Worm (Caenorhabditis elegans) whole organism, L1 larva: Measurements from ENCODE around the gene prmt-6.

Experiments used
- aly-2 ChIP-seq: fragments of 150-350 bp; optimal IDR thresholded peaks from 2 replicates; lab custom pipeline; 2014; ENCODE audit warnings: missing biosample characterization, missing genetic modification characterization
- dsc-1 ChIP-seq: sonication (generic microtip); optimal IDR thresholded peaks from 2 replicates; lab custom pipeline; 2016; ENCODE audit warnings: mild to moderate bottlenecking, missing genetic modification characterization, missing compliant biosample characterization
- efl-1 ChIP-seq, 4 experiments: fragments of 150-350 bp; optimal IDR thresholded peaks in 3 of 4; peaks in 1 of 4; 1 replicate in 1 of 4; 2 replicates in 3 of 4; lab custom pipeline; 2014; ENCODE audit warnings: missing biosample characterization in 2 of 4, missing genetic modification characterization in 2 of 4, missing genetic modification reagents in 2 of 4
- mdl-1 ChIP-seq, 2 experiments: fragments of 150-350 bp; optimal IDR thresholded peaks; 2 replicates each; lab custom pipeline; 2014 to 2017; ENCODE audit warnings: missing biosample characterization in 2 of 2, missing genetic modification characterization in 2 of 2, inconsistent platforms in 1 of 2
- nhr-237 ChIP-seq: fragments of 150-350 bp; optimal IDR thresholded peaks from 2 replicates; lab custom pipeline; 2014; ENCODE audit warnings: missing biosample characterization, missing genetic modification characterization
- pag-3 ChIP-seq: sonication (generic microtip); optimal IDR thresholded peaks from 2 replicates; lab custom pipeline; 2017; ENCODE audit warnings: missing genetic modification characterization, mild to moderate bottlenecking, missing compliant biosample characterization, antibody characterized with exemption, borderline replicate concordance; ENCODE audit not compliant: insufficient read depth

DNA sequence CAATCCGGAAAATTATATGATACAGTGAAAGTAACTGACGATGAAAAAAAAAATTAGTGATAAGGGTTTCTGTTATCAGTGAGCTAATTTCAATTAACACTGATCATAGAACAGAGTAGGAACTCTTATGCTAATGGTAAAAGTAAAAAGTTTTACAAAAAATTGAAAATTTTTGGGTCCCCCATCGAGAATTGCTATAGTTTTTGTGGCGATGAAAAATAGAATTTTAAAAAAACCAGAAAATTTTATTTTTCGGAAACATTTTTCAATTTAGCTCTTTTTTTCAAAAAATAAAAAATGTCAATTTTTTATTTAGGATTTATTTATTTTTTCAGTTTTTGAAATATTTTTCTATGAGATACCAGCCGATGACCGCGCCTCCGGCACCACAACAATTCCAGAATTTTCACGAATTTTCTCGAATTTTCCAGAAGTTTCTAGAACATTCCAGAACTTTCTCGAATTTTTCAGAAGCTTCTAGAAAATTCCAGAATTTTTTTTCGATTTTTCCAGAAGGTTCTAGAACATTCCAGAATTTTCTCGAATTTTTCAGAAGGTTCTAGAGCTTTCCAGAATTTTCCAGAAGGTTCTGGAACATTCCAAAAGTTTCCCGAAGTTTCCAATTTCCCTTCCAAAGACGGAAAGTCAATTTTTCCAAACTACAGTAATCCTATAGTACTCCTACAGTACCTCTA lies 17.3 kb upstream of the prmt-6 start, which contains the start of gene C23H5.8:
- TF ChIP-seq dsc-1 (tag; lab: Kevin White, UChicago) (no peak), efl-1 (optimal IDR thresholded peaks at IDR 0.05; lab: Kevin White, UChicago) (no peak), efl-1 (GFP tag; optimal IDR thresholded peaks at IDR 0.05 in 1 of 2; lab: Kevin White, UChicago) (no peak), pag-3 (tag; lab: Kevin White, UChicago) (no peak), nhr-237 (tag; lab: Kevin White, UChicago) (no peak), mdl-1 (tag; optimal IDR thresholded peaks at IDR 0.05; lab: Kevin White, UChicago) (no peak), aly-2 (tag; lab: Kevin White, UChicago) (no peak)
